Fruit fly (Drosophila melanogaster): ENCODE measurements around the gene CG42798.

Gene CG42798

DNA sequence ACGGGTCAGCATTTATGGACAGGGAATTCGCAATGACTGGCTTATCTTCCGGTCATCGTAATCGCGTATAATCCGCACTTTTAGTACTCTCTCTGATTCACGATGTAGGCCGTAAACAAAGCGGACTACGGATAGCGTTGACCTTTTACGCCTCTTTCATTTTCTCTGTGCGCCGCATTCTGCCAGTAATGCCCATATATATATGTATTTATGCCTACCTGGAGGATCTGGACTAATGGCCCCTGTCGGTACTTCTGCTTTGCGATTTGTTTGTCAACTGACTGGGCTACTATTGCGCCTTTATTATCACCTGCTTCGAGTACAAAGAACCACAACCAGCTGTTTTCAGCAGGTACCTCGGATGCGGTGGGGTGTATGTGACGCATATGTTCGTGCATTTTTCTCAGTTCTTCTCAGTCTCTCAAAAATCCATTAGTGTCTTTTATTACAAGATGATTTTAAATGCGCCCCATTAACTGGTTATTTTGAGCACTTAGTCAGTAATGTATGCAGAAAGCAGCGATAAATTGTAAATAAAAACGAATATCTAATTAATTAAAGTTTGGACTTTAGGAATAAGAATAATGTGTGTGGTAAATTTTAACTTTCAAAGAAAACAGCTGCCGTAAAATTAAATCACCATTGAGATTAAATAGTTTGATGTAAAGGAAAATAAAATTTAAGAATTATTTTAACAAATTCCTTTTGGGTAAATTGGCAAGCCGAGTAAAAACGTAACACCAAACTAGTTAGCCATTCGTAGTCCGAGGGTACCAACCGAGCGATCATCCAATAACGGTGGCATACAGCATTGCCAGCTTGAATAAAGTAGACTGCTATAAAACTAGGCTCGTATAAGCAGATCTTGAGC lies 11.9 kb upstream of the CG42798 start, which contains the start of gene CREG:
CREG (minus strand) TSS at position 323 of the 871 bp plus-strand sequence.
- TF ChIP-seq EcR (GFP tag; optimal IDR thresholded peaks at IDR 0.05) = no peak
- TF ChIP-seq pan (optimal IDR thresholded peaks at IDR 0.05) = peak; percentile 93

DNA sequence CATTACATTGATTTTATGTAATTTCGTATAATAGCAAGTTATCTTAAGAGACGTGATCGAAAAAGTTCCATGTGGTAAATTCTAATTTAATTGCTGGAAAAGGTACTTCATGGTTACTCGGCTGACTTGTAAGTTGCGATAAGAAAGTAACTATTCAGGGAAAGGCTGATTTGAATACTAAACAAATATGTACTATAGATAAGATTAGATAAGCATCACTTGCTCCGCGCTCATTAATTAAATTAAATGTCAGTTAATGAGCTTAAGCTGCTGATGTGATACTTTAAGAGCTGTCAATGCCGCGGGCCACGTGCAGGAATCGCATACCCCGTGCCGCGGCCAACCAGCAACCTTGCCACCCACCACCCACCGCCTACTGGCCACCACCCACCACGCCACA lies 6.4 kb upstream of the CG42798 start:
- TF ChIP-seq usp (GFP tag; optimal IDR thresholded peaks at IDR 0.05) = no peak

DNA sequence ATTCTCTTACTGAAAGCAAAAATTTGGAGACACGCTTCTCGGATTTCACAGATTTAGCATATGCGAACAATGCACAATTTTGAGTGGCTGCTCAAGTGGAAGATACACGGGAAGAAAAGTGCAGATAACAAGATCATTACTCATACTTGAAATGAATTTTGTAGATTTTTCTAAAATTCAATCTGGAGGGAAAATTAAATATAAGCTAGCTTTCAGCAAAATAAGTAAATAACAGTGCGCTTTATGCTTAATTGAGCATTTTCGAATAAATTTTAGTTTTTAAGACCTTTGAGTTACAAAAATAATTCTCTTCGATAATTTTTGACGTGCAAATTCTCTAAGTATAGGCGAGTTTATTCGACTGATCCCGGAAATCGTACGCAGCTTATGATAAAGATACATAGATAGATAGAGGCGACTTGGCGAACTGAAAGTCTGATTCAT lies 5.8 kb upstream of the CG42798 start:
- no peak for TF ChIP-seq EcR (GFP tag; optimal IDR thresholded peaks at IDR 0.05)
- TF ChIP-seq usp (GFP tag; optimal IDR thresholded peaks at IDR 0.05) = no peak
- no peak for TF ChIP-seq pan (optimal IDR thresholded peaks at IDR 0.05)
- TF ChIP-seq Dll (optimal IDR thresholded peaks at IDR 0.05) = no peak
- TF ChIP-seq psq (optimal IDR thresholded peaks at IDR 0.05) = no peak
- no peak for TF ChIP-seq CG8478 (optimal IDR thresholded peaks at IDR 0.05)

DNA sequence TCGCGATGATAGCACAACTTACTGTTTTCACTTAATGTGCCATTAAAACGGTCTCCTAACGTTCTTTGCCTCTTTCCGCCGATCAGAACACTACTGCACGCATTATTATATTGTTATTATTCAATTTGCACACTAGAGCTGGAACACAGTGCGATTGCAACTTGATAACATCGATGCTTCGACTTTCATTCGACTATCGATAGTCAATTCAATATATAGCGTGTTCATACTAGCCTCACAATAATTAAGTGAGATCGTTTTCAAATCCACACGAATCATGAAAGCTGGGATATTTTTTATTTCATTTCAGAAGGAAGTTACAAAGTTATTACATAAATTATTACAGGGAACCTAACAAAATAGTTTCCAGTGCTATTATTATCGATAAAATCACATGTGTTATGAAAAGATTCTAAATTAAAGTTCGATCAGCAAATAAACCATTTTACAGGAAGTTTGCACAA lies 5.2 kb upstream of the CG42798 start:
- TF ChIP-seq EcR (GFP tag; optimal IDR thresholded peaks at IDR 0.05) = no peak
- TF ChIP-seq Dll (optimal IDR thresholded peaks at IDR 0.05) = no peak
- TF ChIP-seq pan (optimal IDR thresholded peaks at IDR 0.05) = no peak
- TF ChIP-seq psq (optimal IDR thresholded peaks at IDR 0.05) = no peak
- TF ChIP-seq CG8478 (optimal IDR thresholded peaks at IDR 0.05) = no peak
- no peak for TF ChIP-seq usp (GFP tag; optimal IDR thresholded peaks at IDR 0.05)

DNA sequence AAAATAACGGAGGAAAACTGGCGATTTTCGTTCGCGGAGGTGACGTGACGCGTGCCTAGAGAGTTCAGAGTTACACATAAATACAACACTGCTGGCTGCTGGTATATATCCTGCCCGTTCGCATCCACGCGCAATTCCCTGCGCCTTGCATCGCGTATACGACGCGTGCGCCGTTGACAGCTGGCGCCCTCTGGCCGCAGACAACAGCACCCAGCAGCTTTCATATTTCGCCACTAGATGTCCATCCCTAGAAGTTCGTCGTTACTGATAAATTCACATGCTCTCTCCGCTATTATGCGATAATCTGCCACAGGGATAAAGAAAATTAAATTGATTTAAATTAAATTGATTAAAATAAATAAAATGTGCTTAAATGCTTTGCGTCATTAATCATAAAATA lies 4.0 kb upstream of the CG42798 start, which contains the start of gene Sur-8:
Sur-8 (minus strand) TSS at position 82 of the 400 bp plus-strand sequence.
- TF ChIP-seq Dll (optimal IDR thresholded peaks at IDR 0.05) (no peak), psq (optimal IDR thresholded peaks at IDR 0.05) (no peak), usp (GFP tag; optimal IDR thresholded peaks at IDR 0.05) (no peak)

DNA sequence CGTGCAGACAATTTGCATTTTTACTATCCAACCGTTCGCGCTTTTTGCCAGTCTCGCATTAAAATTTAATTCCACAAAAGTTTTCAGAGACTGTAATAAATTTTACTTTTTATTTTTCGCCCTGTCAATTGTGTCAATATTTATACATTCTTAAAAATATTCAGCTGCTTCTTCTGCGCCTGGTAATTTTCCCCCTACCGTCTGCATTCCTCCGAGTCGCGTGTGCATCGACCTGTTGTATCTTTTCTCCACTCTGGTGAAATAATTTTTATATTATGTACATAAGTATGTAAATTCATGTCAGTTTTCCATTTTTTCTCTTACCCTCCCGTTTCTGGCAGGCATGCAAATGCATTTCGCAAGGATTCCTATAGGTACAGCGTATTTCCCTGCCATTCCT lies 3.3 kb upstream of the CG42798 start, which contains the start of gene CG34279:
CG34279 (minus strand) TSS at position 101 of the 400 bp plus-strand sequence.
- TF ChIP-seq usp (GFP tag; optimal IDR thresholded peaks at IDR 0.05) = no peak
- no peak for TF ChIP-seq EcR (GFP tag; optimal IDR thresholded peaks at IDR 0.05)
- TF ChIP-seq Dll (optimal IDR thresholded peaks at IDR 0.05) = no peak
- TF ChIP-seq pan (optimal IDR thresholded peaks at IDR 0.05) = no peak
- TF ChIP-seq CG8478 (optimal IDR thresholded peaks at IDR 0.05) = no peak
- no peak for TF ChIP-seq psq (optimal IDR thresholded peaks at IDR 0.05)

DNA sequence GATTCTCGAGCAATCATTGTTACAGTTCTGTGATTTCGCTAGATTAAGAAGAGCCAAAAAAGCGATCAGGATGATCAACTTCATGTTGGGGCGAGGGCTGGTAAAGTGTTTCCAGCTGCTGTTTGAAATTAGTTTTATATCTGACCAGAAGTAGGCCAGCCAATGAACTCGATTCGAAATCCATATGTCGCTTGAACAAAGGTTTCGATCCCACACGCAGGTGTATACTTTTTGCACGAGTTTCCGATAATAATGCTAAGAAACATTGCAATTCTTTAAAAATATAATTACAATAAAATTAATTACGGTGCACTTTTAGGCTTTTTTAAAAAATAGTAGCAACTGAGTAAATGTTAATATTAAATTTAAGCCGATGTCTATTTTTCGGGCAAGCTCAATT lies 2.9 kb upstream of the CG42798 start, which contains the start of gene CG34280:
CG34280 (minus strand) TSS at position 101 of the 400 bp plus-strand sequence.
- TF ChIP-seq EcR (GFP tag; optimal IDR thresholded peaks at IDR 0.05) (no peak), pan (optimal IDR thresholded peaks at IDR 0.05) (no peak), usp (GFP tag; optimal IDR thresholded peaks at IDR 0.05) (no peak), Dll (optimal IDR thresholded peaks at IDR 0.05) (no peak)

DNA sequence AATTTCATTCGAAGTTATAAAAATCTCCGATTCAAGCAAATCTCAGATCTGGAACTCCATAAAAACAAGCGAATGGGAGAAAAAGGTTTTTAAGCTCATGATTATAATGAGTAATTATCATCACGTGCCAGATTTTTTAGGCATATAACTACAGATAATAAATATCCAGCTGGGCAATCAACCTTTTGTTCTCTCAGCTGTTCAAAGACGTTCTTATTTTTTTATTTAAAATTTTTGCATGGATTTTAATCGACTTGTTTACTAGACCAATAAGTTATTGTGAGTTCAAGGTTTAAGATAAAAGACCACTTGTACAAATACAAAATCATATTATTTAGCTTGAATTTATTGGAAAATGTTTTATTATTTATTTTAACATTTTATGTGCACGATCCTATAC lies 2.3 kb upstream of the CG42798 start:
- TF ChIP-seq psq (optimal IDR thresholded peaks at IDR 0.05) (no peak), CG8478 (optimal IDR thresholded peaks at IDR 0.05) (no peak), pan (optimal IDR thresholded peaks at IDR 0.05) (no peak), usp (GFP tag; optimal IDR thresholded peaks at IDR 0.05) (no peak), EcR (GFP tag; optimal IDR thresholded peaks at IDR 0.05) (no peak), Dll (optimal IDR thresholded peaks at IDR 0.05) (no peak)

DNA sequence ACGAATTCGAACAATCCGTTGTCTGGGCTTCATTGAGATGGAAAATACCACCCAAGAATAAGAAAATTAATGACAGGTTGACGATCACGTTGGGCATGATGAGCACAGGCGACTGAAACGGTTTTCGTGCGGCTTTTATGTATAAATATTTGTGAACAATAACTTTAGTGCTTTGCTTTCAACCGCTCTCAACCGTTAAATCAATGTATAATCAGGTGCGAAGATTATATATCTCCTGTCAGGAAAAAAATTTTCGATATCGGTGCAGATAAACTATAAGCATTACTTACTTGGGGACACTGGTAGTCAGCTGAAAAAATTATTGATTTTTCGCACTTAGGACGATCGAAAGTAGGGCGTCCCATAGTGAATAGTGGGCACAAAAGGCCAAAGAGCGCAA lies 1.5 kb upstream of the CG42798 start, which contains the start of gene CG42823:
CG42823 (minus strand) TSS at position 101 of the 400 bp plus-strand sequence.
- no peak for TF ChIP-seq EcR (GFP tag; optimal IDR thresholded peaks at IDR 0.05)
- no peak for TF ChIP-seq usp (GFP tag; optimal IDR thresholded peaks at IDR 0.05)
- TF ChIP-seq psq (optimal IDR thresholded peaks at IDR 0.05) = no peak
- no peak for TF ChIP-seq pan (optimal IDR thresholded peaks at IDR 0.05)
- TF ChIP-seq CG8478 (optimal IDR thresholded peaks at IDR 0.05) = no peak
- TF ChIP-seq Dll (optimal IDR thresholded peaks at IDR 0.05) = no peak

DNA sequence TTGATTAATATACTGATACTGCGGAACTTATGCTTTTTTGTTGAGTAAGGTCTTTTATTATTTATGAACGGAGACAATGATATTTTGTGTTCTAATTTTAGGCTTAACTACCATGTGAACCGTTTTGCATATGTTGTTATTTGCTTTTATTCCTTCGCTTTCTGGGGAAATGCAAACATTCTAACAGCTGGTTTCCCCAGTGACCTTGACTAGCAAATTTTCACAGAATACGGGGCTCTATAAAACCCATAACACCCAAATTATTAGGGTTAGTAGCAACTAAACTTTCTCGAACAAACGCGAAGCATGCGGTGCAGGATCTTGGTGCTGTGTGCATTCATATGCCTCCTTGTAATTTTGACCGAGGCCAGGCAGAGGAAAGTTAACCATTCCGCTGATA lies 1.1 kb downstream of the CG42798 start, which contains the start of gene CG17283:
CG17283 (plus strand) TSS at position 301 of the 400 bp plus-strand sequence.
- no peak for TF ChIP-seq CG8478 (optimal IDR thresholded peaks at IDR 0.05)
- TF ChIP-seq pan (optimal IDR thresholded peaks at IDR 0.05) = no peak
- TF ChIP-seq EcR (GFP tag; optimal IDR thresholded peaks at IDR 0.05) = no peak
- TF ChIP-seq Dll (optimal IDR thresholded peaks at IDR 0.05) = no peak

DNA sequence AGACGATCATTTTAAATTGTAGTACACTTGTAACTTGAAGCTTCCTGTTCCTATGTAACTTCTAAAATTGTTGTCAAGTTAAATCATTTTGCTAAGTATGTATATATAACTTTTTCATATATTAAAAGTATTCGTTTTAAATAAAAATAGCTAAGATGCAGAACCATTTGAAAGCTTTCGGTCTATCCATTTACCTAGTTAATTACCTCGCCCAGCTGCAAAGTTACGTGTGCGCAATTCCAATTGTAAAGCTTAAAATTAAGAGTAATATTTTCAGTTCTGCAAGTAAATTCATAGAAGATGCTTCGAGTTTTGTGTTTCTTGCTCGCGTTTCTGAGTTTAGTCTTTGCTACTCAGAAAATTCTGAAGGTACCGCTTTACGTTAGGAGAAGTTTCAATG lies 2.8 kb downstream of the CG42798 start, which contains the start of gene CG5860:
CG5860 (plus strand) TSS at position 301 of the 400 bp plus-strand sequence.
- no peak for TF ChIP-seq usp (GFP tag; optimal IDR thresholded peaks at IDR 0.05)

DNA sequence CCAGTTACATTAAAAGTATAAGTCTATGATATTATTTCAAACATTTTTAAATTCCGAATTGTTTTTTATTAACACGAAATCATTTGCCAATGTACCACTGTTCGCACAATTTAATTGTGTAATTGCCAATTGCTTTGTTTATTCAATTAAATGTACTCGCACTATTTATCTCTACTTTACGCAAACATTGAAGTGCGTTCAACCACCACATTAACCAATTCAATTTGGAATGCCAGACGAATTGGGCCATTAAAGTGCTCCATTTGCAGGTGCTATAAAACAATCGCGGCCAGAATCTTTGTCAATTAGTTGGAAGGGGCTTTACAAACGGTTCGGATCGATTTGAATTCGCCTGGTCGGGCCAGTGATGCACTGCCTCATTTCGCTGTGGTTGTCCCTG lies 4.3 kb downstream of the CG42798 start, which contains the start of gene CG5863:
CG5863 (plus strand) TSS at position 301 of the 400 bp plus-strand sequence.
- TF ChIP-seq EcR (GFP tag; optimal IDR thresholded peaks at IDR 0.05) = no peak
- TF ChIP-seq CG8478 (optimal IDR thresholded peaks at IDR 0.05) = no peak
- no peak for TF ChIP-seq psq (optimal IDR thresholded peaks at IDR 0.05)
- TF ChIP-seq pan (optimal IDR thresholded peaks at IDR 0.05) = no peak
- no peak for TF ChIP-seq usp (GFP tag; optimal IDR thresholded peaks at IDR 0.05)
- no peak for TF ChIP-seq Dll (optimal IDR thresholded peaks at IDR 0.05)

Measured in whole organism.